Worm (Caenorhabditis elegans) whole organism, early embryonic: Measurements from ENCODE around the gene srh-72.

Experiments used
- ama-1 ChIP-seq: fragments of 150-350 bp; optimal IDR thresholded peaks from 2 replicates; lab custom pipeline; 2014
- ceh-13 ChIP-seq: fragments of 200-800 bp; sonication (Bioruptor generic); optimal IDR thresholded peaks from 2 replicates; lab custom pipeline; 2018; ENCODE audit warnings: mild to moderate bottlenecking, missing genetic modification characterization, missing compliant biosample characterization
- flt-1 ChIP-seq: fragments of 200-800 bp; sonication (Bioruptor generic); IDR thresholded peaks from 2 replicates; pipeline ENCODE4 v1.3.6; 2022; ENCODE audit warnings: missing genetic modification characterization, missing compliant biosample characterization
- hmbx-1 ChIP-seq: sonication (generic microtip); optimal IDR thresholded peaks from 2 replicates; lab custom pipeline; 2016; ENCODE audit warnings: mild to moderate bottlenecking, missing genetic modification characterization, missing compliant biosample characterization
- tbx-11 ChIP-seq: fragments of 200-800 bp; sonication (Bioruptor generic); IDR thresholded peaks from 2 replicates; pipeline ENCODE4 v1.3.6; 2022; ENCODE audit warnings: missing genetic modification characterization, missing compliant biosample characterization
- tra-4 ChIP-seq: sonication (generic microtip); optimal IDR thresholded peaks from 2 replicates; lab custom pipeline; 2017; ENCODE audit warnings: missing genetic modification characterization, missing compliant biosample characterization

DNA sequence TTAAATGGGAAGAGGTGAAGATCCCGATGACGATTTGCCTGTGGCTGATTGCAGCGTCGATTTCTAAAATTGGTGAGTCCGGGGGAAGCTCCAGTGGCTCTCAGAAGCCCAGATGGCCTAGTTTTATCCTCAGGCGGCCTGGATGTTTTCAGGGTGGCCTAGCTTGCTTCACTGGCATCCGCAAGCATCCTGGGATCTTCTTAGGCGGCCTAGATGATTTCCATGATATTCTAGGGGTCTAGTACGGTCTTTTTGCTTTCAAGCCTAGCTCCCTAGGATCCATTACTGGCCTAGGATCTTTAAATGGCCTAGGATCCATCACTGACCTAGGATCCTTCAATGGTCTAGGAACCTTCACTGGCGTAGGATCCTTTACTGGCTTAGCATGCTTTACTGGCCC, 30.6 kb upstream of the srh-72 start:
- TF ChIP-seq tbx-11 (no peak), hmbx-1 (tag; lab: Kevin White, UChicago) (no peak), ama-1 (no peak), flt-1 (GFP tag; lab: Robert Waterston, UW) (no peak), ceh-13 (GFP tag; lab: Kevin White, UChicago) (no peak), tra-4 (tag; lab: Kevin White, UChicago) (no peak)
